Fruit fly (Drosophila melanogaster): ENCODE results near the gene HtrA2.

Gene HtrA2

DNA sequence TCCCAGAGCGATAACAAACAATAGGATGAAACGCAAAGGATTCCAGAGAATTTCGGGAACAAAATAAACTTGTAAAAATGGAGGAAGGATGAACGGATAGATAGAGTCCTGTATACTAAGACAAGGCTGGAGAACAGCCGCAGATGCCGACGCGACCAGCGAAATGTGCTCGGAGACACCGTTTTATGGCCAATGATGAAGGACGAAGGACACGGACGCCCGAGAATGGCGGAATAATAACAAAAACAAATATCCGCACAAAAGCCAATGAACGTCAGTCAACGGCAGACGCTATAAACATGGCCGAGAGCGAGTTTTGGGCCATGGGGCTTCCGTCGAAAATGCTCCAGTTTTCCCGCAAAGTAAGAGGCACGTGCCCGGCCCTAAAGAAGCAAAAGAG is 43.5 kb upstream of the HtrA2 start:
- TF ChIP-seq CG33017 (tag; optimal IDR thresholded peaks at IDR 0.05), result no peak
- TF ChIP-seq CG14711 (tag; optimal IDR thresholded peaks at IDR 0.05), result no peak
- no peak for TF ChIP-seq Clk (GFP tag; optimal IDR thresholded peaks at IDR 0.05)
- TF ChIP-seq tj (GFP tag; optimal IDR thresholded peaks at IDR 0.05), result no peak
- TF ChIP-seq bab1 (GFP tag; optimal IDR thresholded peaks at IDR 0.05), result no peak
- no peak for TF ChIP-seq ovo (GFP tag; optimal IDR thresholded peaks at IDR 0.05)
- no peak for TF ChIP-seq toe (GFP tag; optimal IDR thresholded peaks at IDR 0.05)
- TF ChIP-seq Crg-1 (GFP tag; optimal IDR thresholded peaks at IDR 0.05), result no peak
- no peak for TF ChIP-seq pad (GFP tag; optimal IDR thresholded peaks at IDR 0.05)
- TF ChIP-seq Hr96 (GFP tag; optimal IDR thresholded peaks at IDR 0.05), result no peak
- TF ChIP-seq CG1620 (GFP tag; optimal IDR thresholded peaks at IDR 0.05), result no peak
- no peak for TF ChIP-seq kay (GFP tag; ENCODE audit: borderline replicate concordance)

DNA sequence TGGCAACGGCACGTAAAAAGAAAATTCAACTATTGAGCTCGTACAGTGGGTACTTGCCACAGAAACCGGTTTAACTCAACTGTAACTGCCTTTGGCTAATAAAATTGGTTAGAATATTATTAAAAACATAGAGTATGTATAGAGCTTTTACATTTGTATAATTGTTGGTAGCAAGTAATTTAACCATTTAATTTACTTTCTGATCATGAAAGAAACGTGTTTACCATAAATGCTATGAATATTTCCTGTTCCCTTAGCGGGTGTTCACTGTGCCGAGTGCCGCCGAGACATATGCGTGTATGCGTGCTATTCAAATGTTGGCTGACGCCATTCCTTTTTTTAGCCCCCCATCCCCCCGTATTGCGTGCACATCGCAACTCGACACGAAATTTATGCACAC is 37.2 kb upstream of the HtrA2 start:
- TF ChIP-seq ovo (GFP tag; optimal IDR thresholded peaks at IDR 0.05) (no peak), CG11617 (GFP tag; optimal IDR thresholded peaks at IDR 0.05) (no peak), Crg-1 (GFP tag; optimal IDR thresholded peaks at IDR 0.05) (no peak), CG12768 (GFP tag; optimal IDR thresholded peaks at IDR 0.05) (no peak), cic (GFP tag; optimal IDR thresholded peaks at IDR 0.05) (no peak), CG7101 (tag; optimal IDR thresholded peaks at IDR 0.05) (no peak), CG14711 (tag; optimal IDR thresholded peaks at IDR 0.05) (no peak), Hr96 (GFP tag; optimal IDR thresholded peaks at IDR 0.05) (no peak)

DNA sequence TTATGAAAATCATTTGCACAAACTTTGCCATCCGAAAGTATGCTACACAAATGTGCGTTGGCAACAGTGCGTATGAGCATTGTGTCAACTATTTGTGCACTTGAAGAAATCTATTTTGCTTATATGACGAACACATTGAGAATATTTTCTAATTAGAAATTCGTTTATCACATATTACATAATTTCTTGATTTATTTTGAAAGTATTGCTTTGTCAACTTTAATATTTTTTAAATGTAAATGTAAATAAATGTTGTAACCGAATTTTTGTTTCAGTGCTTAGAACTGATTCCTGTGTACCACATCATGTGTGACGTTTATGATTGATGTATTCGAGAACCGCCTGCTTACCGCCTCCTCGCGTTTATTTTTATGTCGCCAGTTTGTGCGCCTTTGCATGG is 30.5 kb upstream of the HtrA2 start:
- TF ChIP-seq CG12768 (GFP tag; optimal IDR thresholded peaks at IDR 0.05) (no peak), Mnt (GFP tag; optimal IDR thresholded peaks at IDR 0.05) (no peak), cnc (optimal IDR thresholded peaks at IDR 0.05) (no peak), CG7045 (GFP tag; optimal IDR thresholded peaks at IDR 0.05) (no peak), CG14711 (tag; optimal IDR thresholded peaks at IDR 0.05) (no peak), CG5204 (GFP tag; optimal IDR thresholded peaks at IDR 0.05) (no peak), tj (GFP tag; optimal IDR thresholded peaks at IDR 0.05) (no peak), Crg-1 (GFP tag; optimal IDR thresholded peaks at IDR 0.05) (no peak), kay (GFP tag; ENCODE audit: borderline replicate concordance) (no peak), CG1620 (GFP tag; optimal IDR thresholded peaks at IDR 0.05) (no peak), CG11617 (GFP tag; optimal IDR thresholded peaks at IDR 0.05) (no peak), bab1 (GFP tag; optimal IDR thresholded peaks at IDR 0.05) (no peak), cic (GFP tag; optimal IDR thresholded peaks at IDR 0.05) (no peak), Hr96 (GFP tag; optimal IDR thresholded peaks at IDR 0.05) (no peak), pad (GFP tag; optimal IDR thresholded peaks at IDR 0.05) (no peak), CG33017 (tag; optimal IDR thresholded peaks at IDR 0.05) (no peak), ovo (GFP tag; optimal IDR thresholded peaks at IDR 0.05) (no peak), CG7101 (tag; optimal IDR thresholded peaks at IDR 0.05) (no peak), toe (GFP tag; optimal IDR thresholded peaks at IDR 0.05) (no peak), Clk (GFP tag; optimal IDR thresholded peaks at IDR 0.05) (no peak)

- TF ChIP-seq CG14711 (tag; optimal IDR thresholded peaks at IDR 0.05), result no peak
- no peak for TF ChIP-seq CG7101 (tag; optimal IDR thresholded peaks at IDR 0.05)
- TF ChIP-seq CG5204 (GFP tag; optimal IDR thresholded peaks at IDR 0.05), result no peak
- no peak for TF ChIP-seq tj (GFP tag; optimal IDR thresholded peaks at IDR 0.05)
- no peak for TF ChIP-seq cic (GFP tag; optimal IDR thresholded peaks at IDR 0.05)
- no peak for TF ChIP-seq Mnt (GFP tag; optimal IDR thresholded peaks at IDR 0.05)
- TF ChIP-seq kay (GFP tag; ENCODE audit: borderline replicate concordance), result no peak
- TF ChIP-seq Hr96 (GFP tag; optimal IDR thresholded peaks at IDR 0.05), result no peak
- no peak for TF ChIP-seq Crg-1 (GFP tag; optimal IDR thresholded peaks at IDR 0.05)
- no peak for TF ChIP-seq pad (GFP tag; optimal IDR thresholded peaks at IDR 0.05)
- TF ChIP-seq CG12768 (GFP tag; optimal IDR thresholded peaks at IDR 0.05), result no peak
- TF ChIP-seq CG1620 (GFP tag; optimal IDR thresholded peaks at IDR 0.05), result no peak
- TF ChIP-seq CG7045 (GFP tag; optimal IDR thresholded peaks at IDR 0.05), result no peak
- TF ChIP-seq CG33017 (tag; optimal IDR thresholded peaks at IDR 0.05), result no peak
- TF ChIP-seq ovo (GFP tag; optimal IDR thresholded peaks at IDR 0.05), result no peak
- TF ChIP-seq CG11617 (GFP tag; optimal IDR thresholded peaks at IDR 0.05), result no peak
- TF ChIP-seq bab1 (GFP tag; optimal IDR thresholded peaks at IDR 0.05), result no peak
Measured at dm6 chr3R:14526657-14527056, 15.1 kb upstream of the HtrA2 start.

DNA sequence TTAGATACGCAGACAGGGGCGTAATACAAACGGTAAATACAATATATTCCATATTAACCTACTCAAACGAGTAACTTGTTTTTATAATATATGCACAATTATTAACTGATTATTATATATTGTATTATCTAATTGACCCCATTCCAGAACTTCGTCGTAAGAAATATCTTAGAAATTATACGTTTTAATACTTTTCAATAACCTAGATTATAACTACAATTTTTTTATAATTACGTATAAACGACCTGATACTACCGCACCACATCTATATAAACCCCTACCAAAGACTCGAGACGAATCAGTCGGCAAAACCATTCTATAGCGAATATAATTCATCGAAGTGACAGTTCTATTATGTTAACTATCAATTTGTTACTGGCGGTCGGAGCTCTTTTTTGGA is 9.2 kb upstream of the HtrA2 start, which contains the start of gene Cyp313a1:
Gene Cyp313a1 (plus strand): TSS at position 301 of the 400 bp plus-strand sequence.
- TF ChIP-seq ovo (GFP tag; optimal IDR thresholded peaks at IDR 0.05) (no peak), Mnt (GFP tag; optimal IDR thresholded peaks at IDR 0.05) (no peak), CG7101 (tag; optimal IDR thresholded peaks at IDR 0.05) (no peak), Crg-1 (GFP tag; optimal IDR thresholded peaks at IDR 0.05) (no peak), tj (GFP tag; optimal IDR thresholded peaks at IDR 0.05) (no peak), CG14711 (tag; optimal IDR thresholded peaks at IDR 0.05) (no peak), CG33017 (tag; optimal IDR thresholded peaks at IDR 0.05) (no peak), CG1620 (GFP tag; optimal IDR thresholded peaks at IDR 0.05) (no peak), Clk (GFP tag; optimal IDR thresholded peaks at IDR 0.05) (no peak), Hr96 (GFP tag; optimal IDR thresholded peaks at IDR 0.05) (no peak), CG7045 (GFP tag; optimal IDR thresholded peaks at IDR 0.05) (no peak), CG12768 (GFP tag; optimal IDR thresholded peaks at IDR 0.05) (no peak)

- no peak for TF ChIP-seq CG33017 (tag; optimal IDR thresholded peaks at IDR 0.05)
- TF ChIP-seq CG1620 (GFP tag; optimal IDR thresholded peaks at IDR 0.05), result no peak
- TF ChIP-seq CG7101 (tag; optimal IDR thresholded peaks at IDR 0.05), result no peak
- no peak for TF ChIP-seq CG14711 (tag; optimal IDR thresholded peaks at IDR 0.05)
- no peak for TF ChIP-seq CG12768 (GFP tag; optimal IDR thresholded peaks at IDR 0.05)
- no peak for TF ChIP-seq ovo (GFP tag; optimal IDR thresholded peaks at IDR 0.05)
- no peak for TF ChIP-seq CG7045 (GFP tag; optimal IDR thresholded peaks at IDR 0.05)
- no peak for TF ChIP-seq toe (GFP tag; optimal IDR thresholded peaks at IDR 0.05)
- TF ChIP-seq Mnt (GFP tag; optimal IDR thresholded peaks at IDR 0.05), result no peak
- TF ChIP-seq Clk (GFP tag; optimal IDR thresholded peaks at IDR 0.05), result no peak
- TF ChIP-seq tj (GFP tag; optimal IDR thresholded peaks at IDR 0.05), result no peak
- TF ChIP-seq CG11617 (GFP tag; optimal IDR thresholded peaks at IDR 0.05), result no peak
- no peak for TF ChIP-seq Crg-1 (GFP tag; optimal IDR thresholded peaks at IDR 0.05)
- no peak for TF ChIP-seq kay (GFP tag; ENCODE audit: borderline replicate concordance)
- no peak for TF ChIP-seq pad (GFP tag; optimal IDR thresholded peaks at IDR 0.05)
Measured at dm6 chr3R:14516742-14517141, 5.2 kb upstream of the HtrA2 start, which contains the start of gene CG34273. Gene CG34273 (plus strand): TSS chr3R:14517042.

Data from whole organism, adult.